Worm (Caenorhabditis elegans) whole organism, L1 larva: ENCODE measurements around the gene srg-50.

Experiments
- C16A3.4 ChIP-seq: fragments of 150-350 bp; optimal IDR thresholded peaks from 2 replicates; lab custom pipeline; 2014; ENCODE audit warnings: missing biosample characterization, missing genetic modification characterization
- ces-1 ChIP-seq: fragments of 150-350 bp; optimal IDR thresholded peaks from 2 replicates; lab custom pipeline; 2014; ENCODE audit warnings: missing biosample characterization, missing genetic modification reagents, missing genetic modification characterization
- elt-3 ChIP-seq, 6 experiments: fragments of 150-350 bp in 1 of 6; sonication (generic microtip); optimal IDR thresholded peaks; 2 replicates each; lab custom pipeline; 2017 to 2018; ENCODE audit warnings: missing biosample characterization in 6 of 6, missing genetic modification characterization in 6 of 6, inconsistent platforms in 1 of 6
- nhr-237 ChIP-seq: fragments of 150-350 bp; optimal IDR thresholded peaks from 2 replicates; lab custom pipeline; 2014; ENCODE audit warnings: missing biosample characterization, missing genetic modification characterization
- pqm-1 ChIP-seq: sonication (generic microtip); optimal IDR thresholded peaks from 3 replicates; lab custom pipeline; 2017; ENCODE audit warnings: missing biosample characterization, missing genetic modification characterization
- snpc-4 ChIP-seq: fragments of 150-350 bp; optimal IDR thresholded peaks from 2 replicates; lab custom pipeline; 2014; ENCODE audit warnings: missing biosample characterization, missing genetic modification characterization
- tlp-1 ChIP-seq: fragments of 150-350 bp; optimal IDR thresholded peaks from 2 replicates; lab custom pipeline; 2014; ENCODE audit warnings: missing biosample characterization, missing genetic modification characterization
- unc-62 ChIP-seq: fragments of 150-350 bp; optimal IDR thresholded peaks from 2 replicates; lab custom pipeline; 2014; ENCODE audit warnings: missing biosample characterization, missing genetic modification reagents, missing genetic modification characterization

ce11 chrIV:7046641-7047361 is 28.2 kb downstream of the srg-50 start:
- TF ChIP-seq ces-1 (GFP tag; lab: Kevin White, UChicago) (no peak), unc-62 (GFP tag; lab: Kevin White, UChicago) (no peak), C16A3.4 (tag; lab: Kevin White, UChicago) (no peak), pqm-1 (no peak), elt-3 (tag; optimal IDR thresholded peaks at IDR 0.05; lab: Kevin White, UChicago) (no peak), snpc-4 (no peak), nhr-237 (tag; lab: Kevin White, UChicago) (no peak), tlp-1 (tag; lab: Kevin White, UChicago) (no peak)
